Worm (Caenorhabditis elegans) whole organism, L4 larva: Measurements from ENCODE around the gene C07A4.2.
"Not testable (repeated sequence)": the region's sequence is repeated elsewhere in the genome, so short reads cannot be mapped to it uniquely, and the experiment has no call there.

Experiments
- F26F4.8 ChIP-seq: fragments of 200-800 bp; sonication (Bioruptor generic); conservative IDR thresholded peaks from 2 replicates; pipeline ENCODE4 v1.3.6; 2022; ENCODE audit warnings: missing genetic modification characterization, missing compliant biosample characterization
- Y105C5A.15 ChIP-seq: fragments of 200-800 bp; sonication (Bioruptor generic); IDR thresholded peaks from 2 replicates; pipeline ENCODE4 v1.3.6; 2022; ENCODE audit warnings: missing genetic modification characterization, missing compliant biosample characterization
- Y48G9A.11 ChIP-seq: fragments of 200-800 bp; sonication (Bioruptor generic); IDR thresholded peaks from 2 replicates; pipeline ENCODE4 v1.3.6; 2022; ENCODE audit warnings: missing genetic modification reagents, missing genetic modification characterization, missing compliant biosample characterization
- Y5F2A.4 ChIP-seq: fragments of 200-800 bp; sonication (Bioruptor generic); optimal IDR thresholded peaks from 2 replicates; lab custom pipeline; 2018; ENCODE audit warnings: mild to moderate bottlenecking, missing genetic modification characterization, missing compliant biosample characterization
- ZK337.2 ChIP-seq: fragments of 200-800 bp; sonication (Bioruptor generic); IDR thresholded peaks from 2 replicates; pipeline ENCODE4 v1.3.6; 2022; ENCODE audit warnings: missing genetic modification reagents, missing genetic modification characterization, missing compliant biosample characterization
- aha-1 ChIP-seq: fragments of 150-350 bp; peaks from one replicate; lab custom pipeline; 2014; ENCODE audit warnings: missing biosample characterization, missing genetic modification characterization
- arid-1 ChIP-seq: fragments of 200-800 bp; sonication (Bioruptor generic); conservative IDR thresholded peaks from 2 replicates; pipeline ENCODE4 v1.3.6; 2022; ENCODE audit warnings: missing genetic modification reagents, missing genetic modification characterization, missing compliant biosample characterization
- ceh-20 ChIP-seq: fragments of 200-800 bp; sonication (Bioruptor generic); IDR thresholded peaks from 2 replicates; pipeline ENCODE4 v1.3.6; 2022; ENCODE audit warnings: missing genetic modification reagents, missing genetic modification characterization, missing compliant biosample characterization
- ceh-32 ChIP-seq: sonication (generic microtip); optimal IDR thresholded peaks from 2 replicates; lab custom pipeline; 2016; ENCODE audit warnings: mild to moderate bottlenecking, missing genetic modification characterization, missing compliant biosample characterization; ENCODE audit not compliant: poor library complexity
- ceh-44 ChIP-seq: fragments of 200-800 bp; sonication (Bioruptor generic); IDR thresholded peaks from 2 replicates; pipeline ENCODE4 v1.3.6; 2022; ENCODE audit warnings: missing genetic modification reagents, missing genetic modification characterization, missing compliant biosample characterization
- ctbp-1 ChIP-seq: fragments of 200-800 bp; sonication (Bioruptor generic); IDR thresholded peaks from 2 replicates; pipeline ENCODE4 v1.3.6; 2022; ENCODE audit warnings: missing genetic modification reagents, missing genetic modification characterization, missing compliant biosample characterization
- daf-16 ChIP-seq, 3 experiments: sonication (generic microtip); optimal IDR thresholded peaks; 2 replicates each; lab custom pipeline; 2016 to 2017; ENCODE audit warnings: missing genetic modification characterization in 3 of 3, missing genetic modification reagents in 3 of 3, mild to moderate bottlenecking in 2 of 3, missing compliant biosample characterization in 2 of 3, missing biosample characterization in 1 of 3, moderate library complexity in 1 of 3
- daf-19 ChIP-seq: fragments of 200-800 bp; sonication (Bioruptor generic); conservative IDR thresholded peaks from 2 replicates; pipeline ENCODE4 v1.3.6; 2022; ENCODE audit warnings: missing genetic modification characterization, missing compliant biosample characterization
- dmd-6 ChIP-seq: fragments of 200-800 bp; sonication (Bioruptor generic); IDR thresholded peaks from 2 replicates; pipeline ENCODE4 v1.3.6; 2022; ENCODE audit warnings: missing genetic modification reagents, missing genetic modification characterization, missing compliant biosample characterization
- dmd-8 ChIP-seq: fragments of 200-800 bp; sonication (Bioruptor generic); IDR thresholded peaks from 2 replicates; pipeline ENCODE4 v1.3.6; 2022; ENCODE audit warnings: missing genetic modification characterization, missing compliant biosample characterization
- dmd-9 ChIP-seq: fragments of 200-800 bp; sonication (Bioruptor generic); IDR thresholded peaks from 2 replicates; pipeline ENCODE4 v1.3.6; 2022; ENCODE audit warnings: missing genetic modification reagents, missing genetic modification characterization, missing compliant biosample characterization
- dve-1 ChIP-seq: sonication (generic microtip); optimal IDR thresholded peaks from 2 replicates; lab custom pipeline; 2017; ENCODE audit warnings: antibody characterized with exemption, mild to moderate bottlenecking, missing genetic modification characterization, missing compliant biosample characterization; ENCODE audit not compliant: insufficient read depth
- egl-27 ChIP-seq: sonication (generic microtip); optimal IDR thresholded peaks from 3 replicates; lab custom pipeline; 2017; ENCODE audit warnings: missing biosample characterization, missing genetic modification reagents, missing genetic modification characterization
- hif-1 ChIP-seq, 2 experiments: sonication (generic microtip); optimal IDR thresholded peaks; 2 replicates each; lab custom pipeline; 2016 to 2017; ENCODE audit warnings: missing compliant biosample characterization in 2 of 2, missing genetic modification characterization in 2 of 2, missing genetic modification reagents in 2 of 2, missing genotype in 2 of 2, mild to moderate bottlenecking in 1 of 2
- hlh-11 ChIP-seq: fragments of 200-800 bp; sonication (Bioruptor generic); optimal IDR thresholded peaks from 2 replicates; lab custom pipeline; 2018; ENCODE audit warnings: mild to moderate bottlenecking, missing genetic modification characterization, missing compliant biosample characterization
- hlh-30 ChIP-seq: sonication (generic microtip); optimal IDR thresholded peaks from 2 replicates; lab custom pipeline; 2017; ENCODE audit warnings: antibody characterized with exemption, mild to moderate bottlenecking, missing genetic modification characterization, missing compliant biosample characterization; ENCODE audit not compliant: insufficient read depth
- hmg-1.1 ChIP-seq: fragments of 200-800 bp; sonication (Bioruptor generic); IDR thresholded peaks from 2 replicates; pipeline ENCODE4 v1.3.6; 2022; ENCODE audit warnings: missing genetic modification reagents, missing genetic modification characterization, missing compliant biosample characterization
- lin-13 ChIP-seq: fragments of 150-350 bp; optimal IDR thresholded peaks from 2 replicates; lab custom pipeline; 2014; ENCODE audit warnings: missing biosample characterization, missing genetic modification reagents, missing genetic modification characterization
- lin-29 ChIP-seq: fragments of 200-800 bp; sonication (Bioruptor generic); IDR thresholded peaks from 2 replicates; pipeline ENCODE4 v1.3.6; 2022; ENCODE audit warnings: missing genetic modification reagents, missing genetic modification characterization, missing compliant biosample characterization
- lir-3 ChIP-seq: sonication (generic microtip); optimal IDR thresholded peaks from 2 replicates; lab custom pipeline; 2016; ENCODE audit warnings: mild to moderate bottlenecking, missing genetic modification characterization, missing compliant biosample characterization
- mep-1 ChIP-seq: fragments of 150-350 bp; sonication (generic microtip); optimal IDR thresholded peaks from 3 replicates; lab custom pipeline; 2014; ENCODE audit warnings: missing biosample characterization, missing genetic modification characterization
- mes-2 ChIP-seq: sonication (generic microtip); optimal IDR thresholded peaks from 2 replicates; lab custom pipeline; 2016; ENCODE audit warnings: missing genotype, mild to moderate bottlenecking, missing genetic modification characterization, missing compliant biosample characterization; ENCODE audit not compliant: poor library complexity, severe bottlenecking
- nhr-102 ChIP-seq: sonication (generic microtip); optimal IDR thresholded peaks from 2 replicates; lab custom pipeline; 2016; ENCODE audit warnings: mild to moderate bottlenecking, missing genetic modification characterization, moderate library complexity, missing compliant biosample characterization
- nhr-42 ChIP-seq: fragments of 200-800 bp; sonication (Bioruptor generic); IDR thresholded peaks from 2 replicates; pipeline ENCODE4 v1.3.6; 2022; ENCODE audit warnings: missing genetic modification characterization, missing compliant biosample characterization
- nhr-77 ChIP-seq: fragments of 150-350 bp; optimal IDR thresholded peaks from 2 replicates; lab custom pipeline; 2014; ENCODE audit warnings: missing biosample characterization, missing genetic modification characterization
- pha-4 ChIP-seq, 2 experiments: fragments of 150-350 bp in 1 of 2; fragments of 200-800 bp in 1 of 2; sonication (Bioruptor generic) in 1 of 2; IDR thresholded peaks in 1 of 2; optimal IDR thresholded peaks in 1 of 2; 2 replicates each; pipeline versions ENCODE4 v1.3.6 to Lab custom; 2014 to 2022; ENCODE audit warnings: missing genetic modification characterization in 2 of 2, missing genetic modification reagents in 2 of 2, missing biosample characterization in 1 of 2, missing compliant biosample characterization in 1 of 2
- snpc-1.2 ChIP-seq: fragments of 200-800 bp; sonication (Bioruptor generic); IDR thresholded peaks from 2 replicates; pipeline ENCODE4 v1.3.6; 2022; ENCODE audit warnings: missing genetic modification reagents, missing genetic modification characterization, missing compliant biosample characterization
- tra-1 ChIP-seq: fragments of 200-800 bp; sonication (Bioruptor generic); IDR thresholded peaks from 2 replicates; pipeline ENCODE4 v1.3.6; 2022; ENCODE audit warnings: missing genetic modification reagents, missing genetic modification characterization, missing compliant biosample characterization
- unc-130 ChIP-seq: sonication (generic microtip); optimal IDR thresholded peaks from 2 replicates; lab custom pipeline; 2016; ENCODE audit warnings: missing genetic modification reagents, missing genetic modification characterization, missing compliant biosample characterization
- zfp-3 ChIP-seq: fragments of 200-800 bp; sonication (Bioruptor generic); conservative IDR thresholded peaks from 2 replicates; pipeline ENCODE4 v1.3.6; 2022; ENCODE audit warnings: missing genetic modification reagents, missing genetic modification characterization, missing compliant biosample characterization
- zip-2 ChIP-seq: fragments of 150-350 bp; optimal IDR thresholded peaks from 2 replicates; lab custom pipeline; 2014; ENCODE audit warnings: missing biosample characterization, missing genetic modification characterization

Gene C07A4.2

ce11 chrX:10132546-10133032, 39.4 kb upstream of the C07A4.2 start (continued):
- TF ChIP-seq dmd-6 (GFP tag; lab: Robert Waterston, UW) (peak; percentile 59), hmg-1.1 (GFP tag; lab: Robert Waterston, UW) (peak; percentile 83), Y105C5A.15 (GFP tag; lab: Robert Waterston, UW) (0 out of 2 replicates have a peak, but pooled peaks have one; percentile 24), zfp-3 (GFP tag; lab: Robert Waterston, UW) (peak; percentile 68; the same call in 1 of the 2 replicates), lin-29 (0 out of 2 replicates have a peak, but pooled peaks have one; percentile 29), arid-1 (GFP tag; lab: Robert Waterston, UW) (peak; percentile 49; the same call in 1 of the 2 replicates), mes-2 (tag; lab: Kevin White, UChicago) (peak; percentile 77), F26F4.8 (peak; percentile 80), daf-16 (GFP tag; optimal IDR thresholded peaks at IDR 0.05; lab: Kevin White, UChicago) (peak; percentile 3 to 81), daf-16 (tag; optimal IDR thresholded peaks at IDR 0.05; lab: Kevin White, UChicago) (peak; percentile 69), Y5F2A.4 (GFP tag; lab: Kevin White, UChicago) (peak; percentile 45), hlh-30 (tag; lab: Kevin White, UChicago) (peak; percentile 61), Y48G9A.11 (GFP tag; lab: Robert Waterston, UW) (peak; percentile 68; the same call in 1 of the 2 replicates), aha-1 (tag; lab: Kevin White, UChicago) (peak; percentile 97), ctbp-1 (GFP tag; lab: Robert Waterston, UW) (peak; percentile 87), nhr-42 (peak; percentile 73; the same call in 1 of the 2 replicates), hlh-11 (tag; lab: Kevin White, UChicago) (peak; percentile 50), ZK337.2 (peak; percentile 45; the same call in 1 of the 2 replicates), lin-13 (GFP tag; lab: Kevin White, UChicago) (peak; percentile 22), ceh-44 (GFP tag; lab: Robert Waterston, UW) (peak; percentile 81; the same call in 1 of the 2 replicates), snpc-1.2 (peak; percentile 91), nhr-102 (tag; lab: Kevin White, UChicago) (peak; percentile 63), lir-3 (tag; lab: Kevin White, UChicago) (peak; percentile 44), dve-1 (tag; lab: Kevin White, UChicago) (peak; percentile 71), dmd-8 (peak; percentile 89), unc-130 (GFP tag; lab: Kevin White, UChicago) (peak; percentile 42), zip-2 (tag; lab: Kevin White, UChicago) (peak; percentile 62), daf-19 (GFP tag; lab: Robert Waterston, UW) (peak; percentile 78), dmd-9 (GFP tag; lab: Robert Waterston, UW) (0 out of 2 replicates have a peak, but pooled peaks have one; percentile 49), pha-4 (GFP tag; IDR thresholded peaks at IDR 0.05; lab: Robert Waterston, UW) (peak; percentile 89), mep-1 (tag; lab: Kevin White, UChicago) (peak; percentile 80)
- not testable (repeated sequence) for TF ChIP-seq pha-4 (tag; optimal IDR thresholded peaks at IDR 0.05; lab: Kevin White, UChicago)
- TF ChIP-seq, all 104 proteins: peak for 55; not testable (repeated sequence) for 49

- TF ChIP-seq egl-27 (tag; lab: Kevin White, UChicago) (no peak), nhr-77 (tag; lab: Kevin White, UChicago) (no peak), ceh-20 (GFP tag; lab: Robert Waterston, UW) (0 out of 2 replicates have a peak, but pooled peaks have one; percentile 2), ceh-32 (tag; lab: Kevin White, UChicago) (no peak), hif-1 (tag; optimal IDR thresholded peaks at IDR 0.05; lab: Kevin White, UChicago) (no peak), mep-1 (tag; lab: Kevin White, UChicago) (no peak), tra-1 (GFP tag; lab: Robert Waterston, UW) (no peak)
Measured at ce11 chrX:10133082-10133481, 38.9 kb upstream of the C07A4.2 start, which contains the start of gene unc-58. unc-58 (minus strand) TSS chrX:10133182.
